Fruit fly (Drosophila melanogaster): ENCODE data around the gene CG18809.

CG18809 gene

DNA sequence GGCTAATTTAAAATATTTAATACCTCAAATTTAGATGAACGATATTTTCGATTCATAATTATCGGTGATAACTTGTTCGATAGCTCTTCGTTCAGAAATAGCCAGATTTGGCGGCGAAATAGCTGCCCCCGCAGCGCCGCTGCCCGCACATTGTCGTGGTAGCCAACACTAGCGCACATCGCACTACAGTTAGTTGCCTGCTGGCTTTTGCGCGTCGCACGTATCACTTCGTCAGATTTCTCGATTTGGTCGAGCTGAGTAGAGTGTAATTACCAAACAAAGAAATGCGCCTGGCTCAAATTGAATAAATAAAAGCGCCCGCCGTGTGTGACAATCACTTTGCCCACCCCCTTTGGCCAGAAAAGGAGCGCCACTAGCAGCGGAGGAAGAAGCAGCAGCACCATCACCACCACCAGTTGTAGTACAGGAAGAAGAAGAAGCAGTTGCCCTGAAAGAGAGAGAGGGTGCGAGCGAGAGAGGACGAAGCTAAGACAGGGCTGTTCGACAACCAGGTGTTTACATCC, 6.6 kb upstream of the CG18809 start, which contains the start of gene Abcd3 (continued):
- TF ChIP-seq HLHmδ (GFP tag; optimal IDR thresholded peaks at IDR 0.05): peak; percentile 22
- TF ChIP-seq NfI (GFP tag; optimal IDR thresholded peaks at IDR 0.05): peak; percentile 19
- peak; percentile 76 for TF ChIP-seq CG15479 (GFP tag; optimal IDR thresholded peaks at IDR 0.05)
- TF ChIP-seq stwl (tag; optimal IDR thresholded peaks at IDR 0.05): peak; percentile 20
- TF ChIP-seq CG10979 (tag; optimal IDR thresholded peaks at IDR 0.05): peak; percentile 43
- TF ChIP-seq CG2202 (tag; optimal IDR thresholded peaks at IDR 0.05): peak; percentile 27
- no peak for TF ChIP-seq emc (GFP tag; optimal IDR thresholded peaks at IDR 0.05)
- TF ChIP-seq dm (GFP tag; optimal IDR thresholded peaks at IDR 0.05): peak; percentile 76
- TF ChIP-seq CTCF (GFP tag; optimal IDR thresholded peaks at IDR 0.05): peak; percentile 41
- no peak for TF ChIP-seq D (optimal IDR thresholded peaks at IDR 0.05)
- TF ChIP-seq D (GFP tag; optimal IDR thresholded peaks at IDR 0.05): peak; percentile 32
- peak; percentile 17 for TF ChIP-seq CG17912 (GFP tag; optimal IDR thresholded peaks at IDR 0.05)
- TF ChIP-seq nom (GFP tag; optimal IDR thresholded peaks at IDR 0.05): peak; percentile 73
- TF ChIP-seq CG12769 (tag; optimal IDR thresholded peaks at IDR 0.05): peak; percentile 22
- TF ChIP-seq kah (GFP tag; optimal IDR thresholded peaks at IDR 0.05): peak; percentile 75
- peak; percentile 27; the same call in 1 of the 2 replicates for TF ChIP-seq slbo (GFP tag; IDR thresholded peaks at IDR 0.05)
- TF ChIP-seq CG17385 (GFP tag; optimal IDR thresholded peaks at IDR 0.05): peak; percentile 100
- peak; percentile 87 for TF ChIP-seq pros (GFP tag; optimal IDR thresholded peaks at IDR 0.05)
- peak; percentile 17 for TF ChIP-seq Dek (tag; optimal IDR thresholded peaks at IDR 0.05)
- 0 out of 3 replicates have a peak, but pooled peaks have one; percentile 40 for TF ChIP-seq z (GFP tag; IDR thresholded peaks at IDR 0.05)
- TF ChIP-seq TFAM (GFP tag; optimal IDR thresholded peaks at IDR 0.05): no peak
- TF ChIP-seq CG8924 (tag; optimal IDR thresholded peaks at IDR 0.05): peak; percentile 69
- TF ChIP-seq da (GFP tag; optimal IDR thresholded peaks at IDR 0.05): peak; percentile 62
- peak; percentile 19 for TF ChIP-seq CG7786 (GFP tag; optimal IDR thresholded peaks at IDR 0.05)
- TF ChIP-seq Nf-YB (GFP tag; optimal IDR thresholded peaks at IDR 0.05): peak; percentile 13
- peak; percentile 62 for TF ChIP-seq zen2 (GFP tag; IDR thresholded peaks at IDR 0.05; ENCODE audit: partially characterized antibody)
- peak; percentile 9 for TF ChIP-seq CG10654 (GFP tag; optimal IDR thresholded peaks at IDR 0.05)
- TF ChIP-seq rib (GFP tag; IDR thresholded peaks at IDR 0.05): peak; percentile 25; the same call in 1 of the 2 replicates
- TF ChIP-seq CG34224 (GFP tag; IDR thresholded peaks at IDR 0.05; ENCODE audit: partially characterized antibody): peak; percentile 73
- TF ChIP-seq CG34422 (GFP tag; IDR thresholded peaks at IDR 0.05): peak; percentile 70
- TF ChIP-seq CG10209 (GFP tag; optimal IDR thresholded peaks at IDR 0.05): peak; percentile 26
- TF ChIP-seq vvl (GFP tag; IDR thresholded peaks at IDR 0.05): peak; percentile 58; the same call in 1 of the 2 replicates
- peak; percentile 36 for TF ChIP-seq CG4617 (GFP tag; optimal IDR thresholded peaks at IDR 0.05; ENCODE audit: borderline replicate concordance)
- TF ChIP-seq CG10462 (GFP tag; optimal IDR thresholded peaks at IDR 0.05): no peak
- TF ChIP-seq HLH3B (GFP tag; IDR thresholded peaks at IDR 0.05): no peak; the same call in 1 of the 2 replicates
- peak; percentile 2 for TF ChIP-seq run (tag; optimal IDR thresholded peaks at IDR 0.05)
- no peak for TF ChIP-seq fd64A (GFP tag; optimal IDR thresholded peaks at IDR 0.05)
- TF ChIP-seq onecut (GFP tag; IDR thresholded peaks at IDR 0.05): peak; percentile 43; the same call in 1 of the 2 replicates
- TF ChIP-seq Dip3 (GFP tag; optimal IDR thresholded peaks at IDR 0.05): no peak
- TF ChIP-seq lab (GFP tag; optimal IDR thresholded peaks at IDR 0.05): peak; percentile 70
- TF ChIP-seq bowl (GFP tag; IDR thresholded peaks at IDR 0.05): 0 out of 2 replicates have a peak, but pooled peaks have one; percentile 21
- TF ChIP-seq NC2β (GFP tag; optimal IDR thresholded peaks at IDR 0.05): peak; percentile 39
- TF ChIP-seq tna (GFP tag; IDR thresholded peaks at IDR 0.05; ENCODE audit: partially characterized antibody): peak; percentile 68
- TF ChIP-seq Trl (optimal IDR thresholded peaks at IDR 0.05): peak in 1 of 2 experiments; percentile 39
- peak; percentile 51 for TF ChIP-seq Trl (GFP tag; optimal IDR thresholded peaks at IDR 0.05)
- no peak for TF ChIP-seq Hr78 (GFP tag; optimal IDR thresholded peaks at IDR 0.05)
- peak; percentile 99 for TF ChIP-seq Sry-β (GFP tag; optimal IDR thresholded peaks at IDR 0.05)
- TF ChIP-seq CG6254 (GFP tag; optimal IDR thresholded peaks at IDR 0.05): peak; percentile 31
- peak; percentile 23 for TF ChIP-seq CG31365 (tag; optimal IDR thresholded peaks at IDR 0.05)
- TF ChIP-seq dpn (GFP tag; optimal IDR thresholded peaks at IDR 0.05): peak in 1 of 2 experiments; percentile 44

All from whole organism, embryonic.